Fruit fly (Drosophila melanogaster): Measurements from ENCODE around the gene Gr10b.
A peak's percentile ranks its signal among the peaks of the same experiment; 100 is the strongest.

Gene Gr10b

dm6 chrX:11427282-11427689 is 14.3 kb upstream of the Gr10b start (continued):
- TF ChIP-seq CG2129 (GFP tag; IDR thresholded peaks at IDR 0.05; ENCODE audit: partially characterized antibody), result no peak
- TF ChIP-seq CG9215 (GFP tag; IDR thresholded peaks at IDR 0.05), result no peak
- peak; percentile 54 for TF ChIP-seq ATbp (GFP tag; optimal IDR thresholded peaks at IDR 0.05)
- TF ChIP-seq grn (GFP tag; optimal IDR thresholded peaks at IDR 0.05), result peak; percentile 65
- TF ChIP-seq Side (GFP tag; optimal IDR thresholded peaks at IDR 0.05), result peak; percentile 50
- no peak for TF ChIP-seq HLH54F (GFP tag; optimal IDR thresholded peaks at IDR 0.05)
- no peak for TF ChIP-seq Kr (GFP tag; optimal IDR thresholded peaks at IDR 0.05)
- TF ChIP-seq ci (GFP tag; IDR thresholded peaks at IDR 0.05), result 0 out of 3 replicates have a peak, but pooled peaks have one; percentile 21
- peak; percentile 82 for TF ChIP-seq lab (GFP tag; optimal IDR thresholded peaks at IDR 0.05)
- no peak for TF ChIP-seq CG1647 (GFP tag; optimal IDR thresholded peaks at IDR 0.05)
- no peak for TF ChIP-seq klu (GFP tag; IDR thresholded peaks at IDR 0.05)
- no peak for TF ChIP-seq Taf1 (GFP tag; IDR thresholded peaks at IDR 0.05)
- no peak for TF ChIP-seq Doc3 (GFP tag; IDR thresholded peaks at IDR 0.05; ENCODE audit: partially characterized antibody)
- TF ChIP-seq CG34224 (GFP tag; IDR thresholded peaks at IDR 0.05; ENCODE audit: partially characterized antibody), result no peak
- peak; percentile 29 for TF ChIP-seq gsb-n (tag; optimal IDR thresholded peaks at IDR 0.05)
- TF ChIP-seq GATAe (GFP tag; conservative IDR thresholded peaks at IDR 0.05), result peak; percentile 66; the same call in 1 of the 2 replicates
- TF ChIP-seq ranshi (GFP tag; IDR thresholded peaks at IDR 0.05), result no peak; the same call in 1 of the 2 replicates
- no peak for TF ChIP-seq mam (GFP tag; optimal IDR thresholded peaks at IDR 0.05)
- TF ChIP-seq CG6654 (GFP tag; optimal IDR thresholded peaks at IDR 0.05), result no peak
- TF ChIP-seq CG6175 (GFP tag; IDR thresholded peaks at IDR 0.05), result peak; percentile 66; the same call in 1 of the 3 replicates
- peak in 1 of 2 experiments; percentile 17 for TF ChIP-seq Eip74EF (GFP tag; optimal IDR thresholded peaks at IDR 0.05)
- TF ChIP-seq unpg (GFP tag; optimal IDR thresholded peaks at IDR 0.05), result peak; percentile 17
- no peak for TF ChIP-seq Usf (GFP tag; optimal IDR thresholded peaks at IDR 0.05)
- no peak for TF ChIP-seq E2f2 (GFP tag; IDR thresholded peaks at IDR 0.05)
- TF ChIP-seq tx (GFP tag; optimal IDR thresholded peaks at IDR 0.05), result no peak
- no peak for TF ChIP-seq CG4854 (GFP tag; optimal IDR thresholded peaks at IDR 0.05)
- no peak for TF ChIP-seq CG1832 (GFP tag; optimal IDR thresholded peaks at IDR 0.05)
- TF ChIP-seq D19A (tag; optimal IDR thresholded peaks at IDR 0.05), result peak; percentile 16
- no peak for TF ChIP-seq zen2 (GFP tag; IDR thresholded peaks at IDR 0.05; ENCODE audit: partially characterized antibody)
- TF ChIP-seq CG5180 (GFP tag; optimal IDR thresholded peaks at IDR 0.05), result peak; percentile 50
- peak; percentile 20 for TF ChIP-seq twi (tag; optimal IDR thresholded peaks at IDR 0.05)
- no peak for TF ChIP-seq ash1 (GFP tag; optimal IDR thresholded peaks at IDR 0.05)
- TF ChIP-seq Hey (tag; optimal IDR thresholded peaks at IDR 0.05), result peak; percentile 68
- no peak for TF ChIP-seq CG11696 (GFP tag; IDR thresholded peaks at IDR 0.05)
- TF ChIP-seq gro (GFP tag; optimal IDR thresholded peaks at IDR 0.05), result no peak
- TF ChIP-seq CG7928 (GFP tag; optimal IDR thresholded peaks at IDR 0.05), result no peak
- TF ChIP-seq lbe (GFP tag; optimal IDR thresholded peaks at IDR 0.05), result no peak
- TF ChIP-seq Elba2 (GFP tag; optimal IDR thresholded peaks at IDR 0.05), result no peak
- no peak for TF ChIP-seq gt (GFP tag; IDR thresholded peaks at IDR 0.05)
- TF ChIP-seq CG9817 (tag; optimal IDR thresholded peaks at IDR 0.05), result peak; percentile 9
- TF ChIP-seq bsh (GFP tag; optimal IDR thresholded peaks at IDR 0.05), result peak in 1 of 2 experiments; percentile 63
- TF ChIP-seq Chrac-16 (GFP tag; optimal IDR thresholded peaks at IDR 0.05), result no peak
- no peak for TF ChIP-seq tna (GFP tag; IDR thresholded peaks at IDR 0.05; ENCODE audit: partially characterized antibody)
- TF ChIP-seq dpn (GFP tag; optimal IDR thresholded peaks at IDR 0.05), result peak in 1 of 2 experiments; percentile 5
- no peak for TF ChIP-seq CG17568 (GFP tag; optimal IDR thresholded peaks at IDR 0.05)
- no peak for TF ChIP-seq her (GFP tag; optimal IDR thresholded peaks at IDR 0.05)
- peak; percentile 22 for TF ChIP-seq scrt (GFP tag; optimal IDR thresholded peaks at IDR 0.05)
- peak; percentile 76 for TF ChIP-seq CG34376 (GFP tag; optimal IDR thresholded peaks at IDR 0.05)
- TF ChIP-seq ssp (GFP tag; IDR thresholded peaks at IDR 0.05), result no peak
- TF ChIP-seq Gsc (GFP tag; IDR thresholded peaks at IDR 0.05), result no peak
